Worm (Caenorhabditis elegans) whole organism, midembryonic: ENCODE data around the gene K09E9.7.

ENCODE experiments used
- T22C8.4 ChIP-seq: fragments of 200-800 bp; sonication (Bioruptor generic); IDR thresholded peaks from 2 replicates; pipeline ENCODE4 v1.3.6; 2022; ENCODE audit warnings: missing genetic modification characterization, missing compliant biosample characterization
- cog-1 ChIP-seq: sonication (generic microtip); optimal IDR thresholded peaks from 2 replicates; lab custom pipeline; 2016; ENCODE audit warnings: missing genetic modification characterization, missing compliant biosample characterization
- flt-1 ChIP-seq: fragments of 200-800 bp; sonication (Bioruptor generic); IDR thresholded peaks from 2 replicates; pipeline ENCODE4 v1.3.6; 2022; ENCODE audit warnings: missing genetic modification characterization, missing compliant biosample characterization
- klf-2 ChIP-seq: fragments of 200-800 bp; sonication (Bioruptor generic); conservative IDR thresholded peaks from 2 replicates; pipeline ENCODE4 v1.3.6; 2022; ENCODE audit warnings: missing genetic modification reagents, missing genetic modification characterization, missing compliant biosample characterization
- med-1 ChIP-seq: sonication (generic microtip); optimal IDR thresholded peaks from 2 replicates; lab custom pipeline; 2017; ENCODE audit warnings: missing genetic modification characterization, mild to moderate bottlenecking, missing compliant biosample characterization, antibody characterized with exemption, missing genetic modification reagents; ENCODE audit not compliant: insufficient read depth
- ref-1 ChIP-seq: fragments of 200-800 bp; sonication (Bioruptor generic); conservative IDR thresholded peaks from 2 replicates; pipeline ENCODE4 v1.3.6; 2022; ENCODE audit warnings: missing genetic modification reagents, missing genetic modification characterization, missing compliant biosample characterization
- tab-1 ChIP-seq: fragments of 200-800 bp; sonication (Bioruptor generic); IDR thresholded peaks from 2 replicates; pipeline ENCODE4 v1.3.6; 2022; ENCODE audit warnings: missing genetic modification characterization, missing compliant biosample characterization
- ztf-23 ChIP-seq: fragments of 200-800 bp; sonication (Bioruptor generic); IDR thresholded peaks from 2 replicates; pipeline ENCODE4 v1.3.6; 2022; ENCODE audit warnings: missing genetic modification reagents, missing genetic modification characterization, missing compliant biosample characterization
- ztf-29 ChIP-seq: fragments of 200-800 bp; sonication (Bioruptor generic); IDR thresholded peaks from 2 replicates; pipeline ENCODE4 v1.3.6; 2022; ENCODE audit warnings: missing genetic modification reagents, missing genetic modification characterization, missing compliant biosample characterization

The K09E9.7 gene

DNA sequence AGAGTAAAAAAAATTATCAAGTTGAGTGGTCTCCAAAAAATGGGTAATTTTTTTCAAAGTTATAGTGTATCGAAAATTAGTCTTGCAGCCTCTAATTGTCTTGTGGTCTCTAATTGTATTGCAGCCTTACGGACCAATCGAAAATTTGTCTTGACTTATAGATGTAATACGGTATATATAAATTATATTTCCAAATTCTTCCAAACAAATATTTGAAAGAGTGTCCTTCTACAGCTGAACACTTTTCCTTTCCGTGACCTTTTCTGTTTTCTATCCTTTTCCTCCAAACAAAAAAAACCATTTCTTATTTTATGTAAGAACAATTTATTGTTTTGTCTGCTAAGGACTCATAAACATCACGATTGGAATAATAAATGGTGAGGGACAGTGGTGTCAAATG, at the start of gene K09E9.7:
Gene K09E9.7 (plus strand): TSS at position 301 of the 400 bp plus-strand sequence.
- TF ChIP-seq ztf-29 (no peak), cog-1 (tag; lab: Kevin White, UChicago) (no peak), flt-1 (no peak), ztf-23 (no peak), T22C8.4 (GFP tag; lab: Robert Waterston, UW) (no peak), klf-2 (GFP tag; lab: Robert Waterston, UW) (no peak), tab-1 (GFP tag; lab: Robert Waterston, UW) (no peak), ref-1 (no peak), med-1 (GFP tag; lab: Kevin White, UChicago) (no peak)

DNA sequence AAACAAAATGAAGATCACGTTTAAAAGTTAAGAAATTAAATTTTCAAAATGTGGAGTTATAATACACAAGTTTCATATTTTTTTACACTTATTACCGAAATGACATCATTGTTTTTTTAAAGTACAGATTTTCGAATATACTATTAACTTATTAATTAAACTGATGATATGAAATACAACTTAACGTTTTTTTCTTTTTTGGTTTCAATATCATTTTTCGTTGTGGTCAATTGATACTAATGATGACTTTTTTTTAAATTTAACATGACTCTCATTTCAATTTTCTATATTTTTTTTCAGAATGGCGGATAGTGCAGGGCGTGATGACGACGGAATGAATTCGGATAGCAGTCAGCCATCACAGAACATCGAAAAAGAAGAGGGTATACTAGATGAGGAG, 49.6 kb upstream of the K09E9.7 start, which contains the start of gene usp-33:
Gene usp-33 (plus strand): TSS at position 301 of the 400 bp plus-strand sequence.
- TF ChIP-seq flt-1 (no peak), ztf-29 (no peak), ref-1 (no peak), klf-2 (GFP tag; lab: Robert Waterston, UW) (no peak), T22C8.4 (GFP tag; lab: Robert Waterston, UW) (no peak), med-1 (GFP tag; lab: Kevin White, UChicago) (no peak), cog-1 (tag; lab: Kevin White, UChicago) (no peak), tab-1 (GFP tag; lab: Robert Waterston, UW) (no peak), ztf-23 (no peak)

DNA sequence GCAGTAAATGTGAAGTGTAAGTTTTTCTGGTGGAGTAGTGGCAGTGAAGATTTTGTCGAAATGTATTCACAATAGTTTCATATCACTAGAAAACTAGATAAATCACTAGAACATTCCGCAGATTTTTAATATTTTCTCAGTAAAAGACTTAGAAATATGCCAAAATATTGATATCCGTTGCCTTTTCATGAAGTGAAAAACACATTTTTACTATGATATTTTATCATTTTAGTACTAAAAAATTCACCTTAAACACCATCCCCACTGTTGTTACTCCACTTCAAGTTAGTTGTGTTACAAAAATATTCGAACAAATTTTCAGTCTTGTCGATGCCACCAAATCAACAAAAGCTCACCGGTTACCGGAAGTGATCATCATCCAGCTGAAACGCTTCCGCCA, 47.3 kb upstream of the K09E9.7 start:
- TF ChIP-seq med-1 (GFP tag; lab: Kevin White, UChicago) (no peak), ztf-23 (no peak), cog-1 (tag; lab: Kevin White, UChicago) (no peak), tab-1 (GFP tag; lab: Robert Waterston, UW) (no peak), T22C8.4 (GFP tag; lab: Robert Waterston, UW) (no peak), klf-2 (GFP tag; lab: Robert Waterston, UW) (no peak), ztf-29 (no peak), ref-1 (no peak), flt-1 (no peak)

DNA sequence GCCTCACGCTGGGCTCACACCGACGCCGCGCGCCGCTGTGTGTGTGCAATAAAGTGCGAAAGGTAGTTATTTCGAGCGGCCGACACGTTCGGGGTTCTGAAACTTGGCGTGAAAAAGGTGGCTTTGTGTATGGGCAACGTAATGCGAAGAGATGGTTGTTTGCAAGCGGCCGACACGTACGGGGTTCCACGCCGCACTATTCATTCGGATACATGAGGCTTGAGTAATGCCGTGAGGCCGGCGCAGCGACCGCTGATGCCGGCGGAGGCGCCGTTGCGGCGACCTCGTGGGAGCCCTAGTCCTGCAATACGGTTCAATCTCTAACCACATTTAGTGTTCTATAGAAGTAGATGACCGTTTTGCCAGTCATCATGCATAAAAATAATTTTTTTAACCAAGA, 46.7 kb upstream of the K09E9.7 start:
- no peak for TF ChIP-seq tab-1 (GFP tag; lab: Robert Waterston, UW)
- TF ChIP-seq flt-1: no peak
- TF ChIP-seq ref-1: no peak
- TF ChIP-seq ztf-29: no peak
- TF ChIP-seq T22C8.4 (GFP tag; lab: Robert Waterston, UW): no peak
- no peak for TF ChIP-seq cog-1 (tag; lab: Kevin White, UChicago)
- TF ChIP-seq med-1 (GFP tag; lab: Kevin White, UChicago): no peak
- no peak for TF ChIP-seq ztf-23
- TF ChIP-seq klf-2 (GFP tag; lab: Robert Waterston, UW): no peak

DNA sequence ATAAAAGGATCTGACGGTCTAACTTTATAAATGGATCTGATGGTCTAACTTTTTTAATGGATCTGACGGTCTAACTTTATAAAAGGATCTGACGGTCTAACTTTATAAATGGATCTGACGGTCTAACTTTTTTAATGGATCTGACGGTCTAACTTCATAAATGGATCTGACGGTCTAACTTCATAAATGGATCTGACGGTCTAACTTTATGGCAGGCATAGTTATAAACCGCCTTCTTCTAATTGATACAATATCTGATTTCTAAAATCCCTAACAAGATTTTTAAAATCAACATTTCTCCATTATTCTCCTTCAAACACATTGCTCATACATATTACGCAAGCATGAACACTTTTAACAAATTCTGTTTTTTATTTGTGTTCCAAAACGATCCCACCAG, 43.6 kb upstream of the K09E9.7 start, which contains the start of gene K09A9.8:
Gene K09A9.8 (minus strand): TSS at position 101 of the 400 bp plus-strand sequence.
- no peak for TF ChIP-seq ref-1
- TF ChIP-seq klf-2 (GFP tag; lab: Robert Waterston, UW): no peak
- TF ChIP-seq ztf-23: no peak
- TF ChIP-seq tab-1 (GFP tag; lab: Robert Waterston, UW): no peak
- no peak for TF ChIP-seq cog-1 (tag; lab: Kevin White, UChicago)
- TF ChIP-seq med-1 (GFP tag; lab: Kevin White, UChicago): no peak
- TF ChIP-seq flt-1: no peak
- TF ChIP-seq ztf-29: no peak
- TF ChIP-seq T22C8.4 (GFP tag; lab: Robert Waterston, UW): no peak

DNA sequence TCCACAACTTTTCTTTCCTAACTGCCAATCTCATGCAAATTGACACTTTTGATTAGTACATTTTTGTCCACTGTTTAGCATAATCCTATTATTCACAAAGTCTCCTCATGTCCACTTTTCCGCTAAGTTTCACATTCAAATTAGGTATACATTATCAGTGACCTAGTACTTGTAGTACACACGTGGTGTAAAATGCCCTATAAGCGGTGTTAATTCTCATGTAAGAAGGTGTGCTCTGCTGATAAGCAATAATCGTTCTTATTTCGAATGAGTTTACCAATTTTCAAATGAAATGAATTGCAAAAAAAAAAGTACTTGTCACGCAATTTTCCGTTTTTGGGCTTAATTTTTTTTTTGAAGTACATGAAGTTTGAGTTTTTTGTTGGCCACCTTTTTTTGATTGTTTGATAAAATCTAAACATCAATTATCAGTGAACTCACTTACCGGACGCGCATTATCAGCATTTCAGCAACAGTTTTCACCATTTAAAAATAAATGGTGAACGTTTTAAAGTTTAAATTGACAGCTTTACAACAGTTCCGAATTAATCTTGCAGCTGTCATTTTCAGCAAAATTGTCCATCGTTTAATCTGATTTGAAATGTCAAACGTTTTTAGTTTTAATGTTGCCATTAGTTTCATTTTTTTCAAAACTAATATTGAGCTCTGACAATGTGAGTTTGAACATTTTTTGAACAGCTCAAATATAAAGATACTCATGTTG, 41.9 kb upstream of the K09E9.7 start:
- TF ChIP-seq klf-2 (GFP tag; lab: Robert Waterston, UW) (no peak), ref-1 (no peak)

DNA sequence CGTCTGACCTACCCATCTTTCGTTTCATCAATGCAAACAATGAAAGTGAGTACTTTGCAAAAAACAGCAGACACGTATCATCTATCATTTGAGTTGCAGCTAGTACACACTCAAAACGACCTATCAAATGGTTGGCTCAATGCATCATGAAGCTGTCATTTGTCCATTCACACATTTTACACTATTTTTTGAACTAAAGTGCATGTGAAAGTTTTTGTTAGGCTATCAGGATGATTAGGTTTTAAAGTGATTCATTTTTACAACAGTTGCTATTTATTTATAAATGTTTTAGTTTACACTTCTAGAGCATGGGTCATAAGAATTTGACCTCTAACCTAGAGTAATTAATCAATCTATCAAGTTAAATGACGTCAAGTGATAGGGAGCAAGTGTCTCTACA, 40.8 kb upstream of the K09E9.7 start:
- no peak for TF ChIP-seq med-1 (GFP tag; lab: Kevin White, UChicago)
- TF ChIP-seq flt-1: no peak
- no peak for TF ChIP-seq ref-1
- TF ChIP-seq cog-1 (tag; lab: Kevin White, UChicago): no peak
- no peak for TF ChIP-seq klf-2 (GFP tag; lab: Robert Waterston, UW)
- no peak for TF ChIP-seq tab-1 (GFP tag; lab: Robert Waterston, UW)
- no peak for TF ChIP-seq ztf-29

DNA sequence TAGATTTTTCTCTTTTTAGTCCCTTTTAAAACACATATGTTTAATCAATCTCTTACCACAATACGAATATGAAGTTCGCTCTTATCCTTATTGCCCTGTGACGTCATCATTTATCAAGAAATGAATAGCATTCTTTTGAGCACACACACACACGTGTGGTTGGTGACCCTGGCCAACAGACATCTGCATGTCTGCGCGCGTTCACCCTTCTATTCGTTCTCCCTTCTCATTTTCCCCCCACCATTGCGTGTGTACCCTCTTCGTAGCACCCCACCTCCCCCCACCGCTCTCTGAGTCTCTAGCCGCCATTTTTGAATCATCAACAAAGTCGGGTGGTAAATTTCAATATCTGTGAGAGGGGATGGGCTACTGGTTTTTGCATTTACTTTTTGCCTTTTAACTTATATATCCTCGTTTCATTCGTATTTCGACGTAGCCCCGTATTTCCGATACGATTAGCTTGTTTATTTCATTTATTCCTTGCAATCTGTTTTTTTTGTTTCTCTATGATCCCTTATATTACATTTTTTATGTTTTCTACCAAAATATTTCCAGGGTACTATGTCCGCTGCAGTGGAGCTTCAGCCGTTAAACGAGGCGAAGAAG, 40.1 kb upstream of the K09E9.7 start, which contains the start of gene ent-2:
Gene ent-2 (plus strand): TSS at position 556 of the 606 bp plus-strand sequence.
- TF ChIP-seq ref-1: no peak
- TF ChIP-seq T22C8.4 (GFP tag; lab: Robert Waterston, UW): no peak
- TF ChIP-seq ztf-23: peak; percentile 99
- no peak; the same call in 1 of the 2 replicates for TF ChIP-seq tab-1 (GFP tag; lab: Robert Waterston, UW)
- TF ChIP-seq cog-1 (tag; lab: Kevin White, UChicago): no peak

DNA sequence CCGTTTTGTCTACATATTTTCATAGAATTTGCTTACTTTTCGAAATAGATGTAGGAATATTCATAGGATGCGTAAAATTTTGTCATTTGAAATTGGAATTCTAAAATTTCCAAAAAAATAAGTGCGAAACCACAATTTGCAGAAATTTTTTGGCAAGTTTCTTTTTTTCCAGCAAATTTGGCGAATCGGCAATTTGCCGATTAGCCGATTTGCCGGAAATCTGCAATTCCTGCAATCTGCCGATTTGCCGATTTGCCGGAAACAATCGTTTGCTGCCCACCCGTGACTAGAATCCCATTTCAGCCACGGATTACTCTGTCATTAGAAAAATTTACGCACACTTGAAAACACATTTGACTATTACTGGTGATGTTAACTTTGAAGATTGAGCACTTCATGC, 36.5 kb upstream of the K09E9.7 start:
- no peak for TF ChIP-seq cog-1 (tag; lab: Kevin White, UChicago)
- no peak for TF ChIP-seq ztf-29
- no peak for TF ChIP-seq flt-1
- TF ChIP-seq tab-1 (GFP tag; lab: Robert Waterston, UW): no peak
- TF ChIP-seq med-1 (GFP tag; lab: Kevin White, UChicago): no peak
- no peak for TF ChIP-seq klf-2 (GFP tag; lab: Robert Waterston, UW)
- TF ChIP-seq T22C8.4 (GFP tag; lab: Robert Waterston, UW): no peak
- no peak for TF ChIP-seq ref-1
- TF ChIP-seq ztf-23: no peak
